Fruit fly (Drosophila melanogaster) whole organism, embryonic: Measurements from ENCODE around the gene GstO3.

Source experiments
- Awh ChIP-seq: fragments of 200-800 bp; sonication (Bioruptor generic); IDR thresholded peaks from 2 replicates; pipeline ENCODE4, ENCODE4 v1.3.6; 2022; ENCODE audit warnings: missing biosample characterization, missing genetic modification characterization
- C15 ChIP-seq: fragments of 200-800 bp; sonication (Bioruptor generic); IDR thresholded peaks from 3 replicates; pipeline ENCODE4 v1.3.6; 2022; ENCODE audit warnings: missing biosample characterization, missing genetic modification characterization
- CG10209 ChIP-seq: fragments of 200-800 bp; sonication (Bioruptor generic); optimal IDR thresholded peaks from 3 replicates; lab custom pipeline; 2017; ENCODE audit warnings: missing biosample characterization, mild to moderate bottlenecking, missing genetic modification characterization, missing genetic modification reagents
- CG11085 ChIP-seq: fragments of 200-800 bp; sonication (Bioruptor generic); IDR thresholded peaks from 2 replicates; pipeline ENCODE4 v1.3.6; 2022; ENCODE audit warnings: missing biosample characterization, missing genetic modification characterization
- CG13123 ChIP-seq: fragments of 200-800 bp; sonication (Bioruptor generic); optimal IDR thresholded peaks from 2 replicates; lab custom pipeline; 2016; ENCODE audit warnings: missing biosample characterization, missing genetic modification characterization
- CG14050 ChIP-seq: fragments of 200-800 bp; sonication (Bioruptor generic); IDR thresholded peaks from 3 replicates; pipeline ENCODE4 v1.3.6; 2022; ENCODE audit warnings: missing biosample characterization, missing genetic modification characterization
- CG14860 ChIP-seq: fragments of 200-800 bp; sonication (Bioruptor generic); IDR thresholded peaks from 3 replicates; pipeline ENCODE4 v1.3.6; 2022; ENCODE audit warnings: missing biosample characterization, missing genetic modification characterization; ENCODE audit not compliant: partially characterized antibody
- CG1647 ChIP-seq: fragments of 200-800 bp; sonication (Bioruptor generic); optimal IDR thresholded peaks from 3 replicates; lab custom pipeline; 2016; ENCODE audit warnings: missing biosample characterization, missing genetic modification characterization
- CG16813 ChIP-seq: fragments of 200-800 bp; sonication (Bioruptor generic); IDR thresholded peaks from 3 replicates; pipeline ENCODE4 v1.3.6; 2022; ENCODE audit warnings: missing biosample characterization, missing genetic modification characterization; ENCODE audit not compliant: partially characterized antibody
- CG17612 ChIP-seq: fragments of 200-800 bp; sonication (Bioruptor generic); IDR thresholded peaks from 2 replicates; pipeline ENCODE4 v1.3.6; 2022; ENCODE audit warnings: missing biosample characterization, missing genetic modification characterization
- CG18599 ChIP-seq: fragments of 200-800 bp; sonication (Bioruptor generic); optimal IDR thresholded peaks from 3 replicates; lab custom pipeline; 2017; ENCODE audit warnings: missing biosample characterization, missing genetic modification characterization, mild to moderate bottlenecking, moderate library complexity, missing genetic modification reagents
- CG2889 ChIP-seq: fragments of 200-800 bp; sonication (Bioruptor generic); IDR thresholded peaks from 3 replicates; pipeline ENCODE4 v1.3.6; 2022; ENCODE audit warnings: missing biosample characterization, missing genetic modification characterization
- CG3163 ChIP-seq: fragments of 200-800 bp; sonication (Bioruptor generic); optimal IDR thresholded peaks from 3 replicates; lab custom pipeline; 2016; ENCODE audit warnings: missing biosample characterization, missing genetic modification characterization
- CG3838 ChIP-seq: fragments of 200-800 bp; sonication (Bioruptor generic); optimal IDR thresholded peaks from 3 replicates; lab custom pipeline; 2016; ENCODE audit warnings: missing biosample characterization, missing genetic modification characterization
- CG3847 ChIP-seq: fragments of 200-800 bp; sonication (Bioruptor generic); IDR thresholded peaks from 2 replicates; pipeline ENCODE4 v1.3.6; 2022; ENCODE audit warnings: missing biosample characterization, missing genetic modification characterization
- CG4282 ChIP-seq: fragments of 200-800 bp; sonication (Bioruptor generic); optimal IDR thresholded peaks from 2 replicates; lab custom pipeline; 2016; ENCODE audit warnings: missing biosample characterization, missing genetic modification characterization
- CG4360 ChIP-seq: fragments of 200-800 bp; sonication (Bioruptor generic); IDR thresholded peaks from 2 replicates; pipeline ENCODE4 v1.3.6; 2022; ENCODE audit warnings: missing biosample characterization, missing genetic modification characterization
- CG43689 ChIP-seq: fragments of 200-800 bp; sonication (Bioruptor generic); IDR thresholded peaks from 2 replicates; pipeline ENCODE4 v1.3.6; 2022; ENCODE audit warnings: missing biosample characterization, missing genetic modification characterization
- CG4707 ChIP-seq: fragments of 200-800 bp; sonication (Bioruptor generic); optimal IDR thresholded peaks from 2 replicates; lab custom pipeline; 2018; ENCODE audit warnings: missing biosample characterization, mild to moderate bottlenecking, missing genetic modification characterization, moderate library complexity
- CG4730 ChIP-seq: fragments of 200-800 bp; sonication (Bioruptor generic); IDR thresholded peaks from 2 replicates; pipeline ENCODE4 v1.3.6; 2022; ENCODE audit warnings: missing biosample characterization, missing genetic modification characterization
- CG7963 ChIP-seq: fragments of 200-800 bp; sonication (Bioruptor generic); IDR thresholded peaks from 3 replicates; pipeline ENCODE4 v1.3.6; 2022; ENCODE audit warnings: missing biosample characterization, missing genetic modification characterization; ENCODE audit not compliant: partially characterized antibody
- CG9609 ChIP-seq: fragments of 200-800 bp; sonication (Bioruptor generic); optimal IDR thresholded peaks from 3 replicates; lab custom pipeline; 2016; ENCODE audit warnings: missing biosample characterization, missing genetic modification characterization
- CG9817 ChIP-seq: fragments of 200-800 bp; sonication (Bioruptor generic); optimal IDR thresholded peaks from 2 replicates; lab custom pipeline; 2018; ENCODE audit warnings: missing biosample characterization, mild to moderate bottlenecking, missing genetic modification characterization, moderate library complexity
- Chrac-16 ChIP-seq: fragments of 200-800 bp; sonication (Bioruptor generic); optimal IDR thresholded peaks from 3 replicates; lab custom pipeline; 2016; ENCODE audit warnings: missing biosample characterization, missing genetic modification characterization
- Dek ChIP-seq: fragments of 200-800 bp; sonication (Bioruptor generic); optimal IDR thresholded peaks from 3 replicates; lab custom pipeline; 2019; ENCODE audit warnings: missing biosample characterization, mild to moderate bottlenecking, missing genetic modification characterization, moderate library complexity
- H15 ChIP-seq: fragments of 200-800 bp; sonication (Bioruptor generic); IDR thresholded peaks from 3 replicates; pipeline ENCODE4 v1.3.6; 2022; ENCODE audit warnings: missing biosample characterization, missing genetic modification characterization
- Hsf ChIP-seq: fragments of 200-800 bp; sonication (Bioruptor generic); optimal IDR thresholded peaks from 3 replicates; lab custom pipeline; 2016; ENCODE audit warnings: missing biosample characterization, missing genetic modification characterization
- Mes4 ChIP-seq: fragments of 200-800 bp; sonication (Bioruptor generic); optimal IDR thresholded peaks from 2 replicates; lab custom pipeline; 2016; ENCODE audit warnings: missing biosample characterization, missing genetic modification characterization
- Nf-YA ChIP-seq: fragments of 200-800 bp; sonication (Bioruptor generic); IDR thresholded peaks from 2 replicates; pipeline ENCODE4 v1.3.6; 2022; ENCODE audit warnings: missing biosample characterization, missing genetic modification characterization
- Spps ChIP-seq: fragments of 200-800 bp; sonication (Bioruptor generic); optimal IDR thresholded peaks from 2 replicates; lab custom pipeline; 2018; ENCODE audit warnings: missing biosample characterization, mild to moderate bottlenecking, missing genetic modification characterization
- Xrp1 ChIP-seq: fragments of 200-800 bp; sonication (Bioruptor generic); IDR thresholded peaks from 2 replicates; pipeline ENCODE4 v1.3.6; 2022; ENCODE audit warnings: missing biosample characterization, missing genetic modification characterization
- amos ChIP-seq: fragments of 200-800 bp; sonication (Bioruptor generic); IDR thresholded peaks from 2 replicates; pipeline ENCODE4 v1.3.6; 2022; ENCODE audit warnings: missing biosample characterization, missing genetic modification characterization; ENCODE audit not compliant: partially characterized antibody
- aop ChIP-seq: fragments of 200-800 bp; sonication (Bioruptor generic); IDR thresholded peaks from 2 replicates; pipeline ENCODE4 v1.3.6; 2022; ENCODE audit warnings: missing biosample characterization, missing genetic modification characterization
- bcd ChIP-seq: fragments of 200-800 bp; sonication (Bioruptor generic); optimal IDR thresholded peaks from 2 replicates; lab custom pipeline; 2017; ENCODE audit warnings: missing biosample characterization, mild to moderate bottlenecking, missing genetic modification characterization
- corto ChIP-seq: fragments of 200-800 bp; sonication (Bioruptor generic); optimal IDR thresholded peaks from 2 replicates; lab custom pipeline; 2016; ENCODE audit warnings: missing biosample characterization, mild to moderate bottlenecking, missing genetic modification characterization, moderate library complexity
- crp ChIP-seq, 2 experiments: fragments of 200-800 bp; sonication (Bioruptor generic); optimal IDR thresholded peaks; 2 replicates in 1 of 2; 3 replicates in 1 of 2; lab custom pipeline; 2017; ENCODE audit warnings: missing biosample characterization in 2 of 2, missing genetic modification characterization in 2 of 2, mild to moderate bottlenecking in 1 of 2, moderate library complexity in 1 of 2
- dysf ChIP-seq: fragments of 200-800 bp; sonication (Bioruptor generic); IDR thresholded peaks from 3 replicates; pipeline ENCODE4 v1.3.6; 2022; ENCODE audit warnings: missing biosample characterization, missing genetic modification characterization
- ftz-f1 ChIP-seq: fragments of 200-800 bp; sonication (Bioruptor generic); optimal IDR thresholded peaks from 2 replicates; lab custom pipeline; 2016; ENCODE audit warnings: missing biosample characterization, missing genetic modification characterization
- gcm2 ChIP-seq: fragments of 200-800 bp; sonication (Bioruptor generic); optimal IDR thresholded peaks from 2 replicates; lab custom pipeline; 2016; ENCODE audit warnings: missing biosample characterization, missing genetic modification characterization
- gt ChIP-seq: fragments of 200-800 bp; sonication (Bioruptor generic); IDR thresholded peaks from 2 replicates; pipeline ENCODE4 v1.3.6; 2022; ENCODE audit warnings: missing biosample characterization, missing genetic modification characterization
- ham ChIP-seq: fragments of 200-800 bp; sonication (Bioruptor generic); IDR thresholded peaks from 2 replicates; pipeline ENCODE4 v1.3.6; 2022; ENCODE audit warnings: missing biosample characterization, missing genetic modification characterization
- hkb ChIP-seq, 2 experiments: fragments of 200-800 bp in 1 of 2; fragments of >200 bp in 1 of 2; sonication (Bioruptor generic) in 1 of 2; IDR thresholded peaks in 1 of 2; optimal IDR thresholded peaks in 1 of 2; 2 replicates each; pipeline versions ENCODE4 v1.3.6 to Lab custom; 2017 to 2022; ENCODE audit warnings: missing biosample characterization in 1 of 2, missing genetic modification characterization in 1 of 2
- lab ChIP-seq: fragments of 200-800 bp; sonication (Bioruptor generic); optimal IDR thresholded peaks from 3 replicates; lab custom pipeline; 2017; ENCODE audit warnings: missing biosample characterization, missing genetic modification characterization, mild to moderate bottlenecking, moderate library complexity, missing genetic modification reagents
- lmd ChIP-seq: fragments of 200-800 bp; sonication (Bioruptor generic); IDR thresholded peaks from 2 replicates; pipeline ENCODE4 v1.3.6; 2022; ENCODE audit warnings: missing biosample characterization, missing genetic modification characterization
- nmo ChIP-seq: fragments of 200-800 bp; sonication (Bioruptor generic); optimal IDR thresholded peaks from 2 replicates; lab custom pipeline; 2018; ENCODE audit warnings: missing biosample characterization, mild to moderate bottlenecking, missing genetic modification characterization, moderate library complexity
- oc ChIP-seq: fragments of 200-800 bp; sonication (Bioruptor generic); optimal IDR thresholded peaks from 2 replicates; lab custom pipeline; 2018; ENCODE audit warnings: missing biosample characterization, mild to moderate bottlenecking, missing genetic modification characterization, moderate library complexity
- p53 ChIP-seq: fragments of 200-800 bp; sonication (Bioruptor generic); optimal IDR thresholded peaks from 2 replicates; lab custom pipeline; 2016; ENCODE audit warnings: missing biosample characterization, missing genetic modification characterization
- pum ChIP-seq: fragments of 200-800 bp; sonication (Bioruptor generic); optimal IDR thresholded peaks from 2 replicates; lab custom pipeline; 2016; ENCODE audit warnings: missing biosample characterization, missing genetic modification characterization
- tgo ChIP-seq: fragments of 200-800 bp; sonication (Bioruptor generic); IDR thresholded peaks from 3 replicates; pipeline ENCODE4 v1.3.6; 2022; ENCODE audit warnings: missing biosample characterization, missing genetic modification characterization
- tx ChIP-seq: fragments of 200-800 bp; sonication (Bioruptor generic); optimal IDR thresholded peaks from 2 replicates; lab custom pipeline; 2016; ENCODE audit warnings: missing biosample characterization, missing genetic modification characterization

GstO3 gene

dm6 chr3L:8525691-8526421 is 7.2 kb downstream of the GstO3 start (continued):
- TF ChIP-seq ham (GFP tag; lab: Robert Waterston, UW) (no peak), Dek (tag; lab: Kevin White, UChicago) (peak; percentile 43), CG4360 (GFP tag; lab: Robert Waterston, UW) (no peak), nmo (peak; percentile 27), CG3847 (0 out of 2 replicates have a peak, but pooled peaks have one; percentile 5), CG14860 (GFP tag; lab: Robert Waterston, UW) (no peak), CG18599 (peak; percentile 73), CG9609 (GFP tag; lab: Kevin White, UChicago) (no peak), amos (GFP tag; lab: Robert Waterston, UW) (no peak), CG10209 (GFP tag; lab: Kevin White, UChicago) (peak; percentile 54), CG9817 (peak; percentile 29), CG2889 (GFP tag; lab: Robert Waterston, UW) (no peak), CG16813 (GFP tag; lab: Robert Waterston, UW) (no peak), CG43689 (GFP tag; lab: Robert Waterston, UW) (no peak), Spps (tag; lab: Kevin White, UChicago) (no peak), CG3163 (GFP tag; lab: Kevin White, UChicago) (no peak), lmd (GFP tag; lab: Robert Waterston, UW) (peak; percentile 30; the same call in 1 of the 2 replicates), C15 (no peak), Nf-YA (GFP tag; lab: Robert Waterston, UW) (no peak), Hsf (peak; percentile 33), CG4730 (GFP tag; lab: Robert Waterston, UW) (no peak), corto (GFP tag; lab: Kevin White, UChicago) (no peak), CG1647 (GFP tag; lab: Kevin White, UChicago) (peak; percentile 4), CG4707 (GFP tag; lab: Kevin White, UChicago) (no peak), p53 (GFP tag; lab: Kevin White, UChicago) (no peak), Mes4 (GFP tag; lab: Kevin White, UChicago) (no peak), gcm2 (GFP tag; lab: Kevin White, UChicago) (no peak), CG13123 (GFP tag; lab: Kevin White, UChicago) (no peak), tx (GFP tag; lab: Kevin White, UChicago) (no peak), Awh (GFP tag; lab: Robert Waterston, UW) (no peak), tgo (GFP tag; lab: Robert Waterston, UW) (no peak), bcd (peak; percentile 21), ftz-f1 (no peak), pum (GFP tag; lab: Kevin White, UChicago) (no peak), dysf (GFP tag; lab: Robert Waterston, UW) (0 out of 3 replicates have a peak, but pooled peaks have one; percentile 29), CG17612 (GFP tag; lab: Robert Waterston, UW) (no peak), lab (GFP tag; lab: Kevin White, UChicago) (peak; percentile 28), CG3838 (GFP tag; lab: Kevin White, UChicago) (no peak), gt (no peak), Chrac-16 (GFP tag; lab: Kevin White, UChicago) (peak; percentile 22), CG11085 (GFP tag; lab: Robert Waterston, UW) (no peak), Xrp1 (GFP tag; lab: Robert Waterston, UW) (no peak; the same call in 1 of the 2 replicates), H15 (no peak), crp (GFP tag; optimal IDR thresholded peaks at IDR 0.05; lab: Kevin White, UChicago) (no peak), hkb (optimal IDR thresholded peaks at IDR 0.05; lab: Kevin White, UChicago) (no peak), hkb (GFP tag; IDR thresholded peaks at IDR 0.05; lab: Robert Waterston, UW) (peak; percentile 37), CG7963 (no peak), aop (GFP tag; lab: Robert Waterston, UW) (no peak), CG4282 (GFP tag; lab: Kevin White, UChicago) (no peak), CG14050 (GFP tag; lab: Robert Waterston, UW) (no peak), oc (no peak)
